Worm (Caenorhabditis elegans) whole organism, L2 larva: ENCODE data around the gene frm-3.

ENCODE experiments used
- ama-1 ChIP-seq: fragments of 150-350 bp; optimal IDR thresholded peaks from 2 replicates; lab custom pipeline; 2018; ENCODE audit warnings: inconsistent platforms
- egl-27 ChIP-seq: sonication (generic microtip); optimal IDR thresholded peaks from 3 replicates; lab custom pipeline; 2017; ENCODE audit warnings: missing biosample characterization, missing genetic modification reagents, missing genetic modification characterization
- elt-3 ChIP-seq: sonication (generic microtip); optimal IDR thresholded peaks from 2 replicates; lab custom pipeline; 2017; ENCODE audit warnings: missing biosample characterization, missing genetic modification characterization
- fos-1 ChIP-seq: fragments of 150-350 bp; optimal IDR thresholded peaks from 2 replicates; lab custom pipeline; 2014; ENCODE audit warnings: missing biosample characterization, missing genetic modification characterization
- lin-39 ChIP-seq: fragments of 150-350 bp; optimal IDR thresholded peaks from 2 replicates; lab custom pipeline; 2014; ENCODE audit warnings: missing biosample characterization, missing genetic modification reagents, missing genetic modification characterization
- lsy-2 ChIP-seq, 2 experiments: fragments of 150-350 bp in 1 of 2; sonication (generic microtip) in 1 of 2; optimal IDR thresholded peaks; 2 replicates each; lab custom pipeline; 2014 to 2017; ENCODE audit warnings: missing biosample characterization in 2 of 2, missing genetic modification characterization in 2 of 2
- mdl-1 ChIP-seq, 2 experiments: fragments of 150-350 bp in 1 of 2; sonication (generic microtip) in 1 of 2; optimal IDR thresholded peaks; 2 replicates each; lab custom pipeline; 2017; ENCODE audit warnings: missing biosample characterization in 2 of 2, missing genetic modification characterization in 2 of 2
- skn-1 ChIP-seq: sonication (generic microtip); optimal IDR thresholded peaks from 2 replicates; lab custom pipeline; 2017; ENCODE audit warnings: missing biosample characterization, missing genetic modification characterization
- snpc-4 ChIP-seq: fragments of 150-350 bp; optimal IDR thresholded peaks from 2 replicates; lab custom pipeline; 2014; ENCODE audit warnings: missing biosample characterization, missing genetic modification characterization
- unc-39 ChIP-seq: fragments of 150-350 bp; optimal IDR thresholded peaks from 2 replicates; lab custom pipeline; 2014; ENCODE audit warnings: missing biosample characterization, missing genetic modification characterization
- ztf-11 ChIP-seq: sonication (generic microtip); optimal IDR thresholded peaks from 2 replicates; lab custom pipeline; 2017; ENCODE audit warnings: missing biosample characterization, missing genetic modification characterization
- ztf-4 ChIP-seq: fragments of 150-350 bp; optimal IDR thresholded peaks from 2 replicates; lab custom pipeline; 2014; ENCODE audit warnings: missing biosample characterization, missing genetic modification characterization

DNA sequence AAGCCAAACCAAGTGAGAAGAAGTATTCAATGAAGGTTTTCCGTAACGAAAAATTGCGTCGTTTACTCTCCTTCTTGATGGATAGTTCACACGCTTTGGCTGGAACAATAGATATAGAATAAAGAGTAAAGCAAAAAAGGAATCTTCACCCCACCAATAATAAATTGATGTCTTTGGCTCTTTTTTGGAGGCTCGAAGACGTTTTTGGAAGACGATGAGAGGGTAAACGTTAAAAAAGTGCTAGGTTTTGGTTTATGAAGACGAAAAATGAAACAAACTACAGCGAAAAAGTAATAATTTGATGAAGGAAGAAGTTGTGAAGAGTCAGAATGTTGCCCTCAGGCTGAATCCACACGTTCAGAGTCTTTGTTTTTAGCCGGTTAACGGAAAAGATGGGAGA is 49.7 kb downstream of the frm-3 start, which contains the start of gene sto-3:
- TF ChIP-seq ztf-4 (tag; lab: Kevin White, UChicago) = no peak
- TF ChIP-seq fos-1 = no peak
- TF ChIP-seq elt-3 (tag; lab: Kevin White, UChicago) = no peak
- no peak for TF ChIP-seq unc-39 (tag; lab: Kevin White, UChicago)
- TF ChIP-seq snpc-4 (tag; lab: Kevin White, UChicago) = no peak
- TF ChIP-seq egl-27 (tag; lab: Kevin White, UChicago) = no peak
- TF ChIP-seq mdl-1 (tag; optimal IDR thresholded peaks at IDR 0.05; lab: Kevin White, UChicago) = no peak
- TF ChIP-seq skn-1 (tag; lab: Kevin White, UChicago) = no peak
- TF ChIP-seq ama-1 (lab: Kevin White, UChicago) = no peak
- no peak for TF ChIP-seq lsy-2 (tag; optimal IDR thresholded peaks at IDR 0.05; lab: Kevin White, UChicago)
- TF ChIP-seq lin-39 (tag; lab: Kevin White, UChicago) = no peak
- no peak for TF ChIP-seq ztf-11 (tag; lab: Kevin White, UChicago)
